Worm (Caenorhabditis elegans) whole organism, L1 larva: Measurements from ENCODE around the gene T11F8.1.

ENCODE experiments used
- mab-9 ChIP-seq: fragments of 200-800 bp; sonication (Bioruptor generic); IDR thresholded peaks from 2 replicates; pipeline ENCODE4 v1.3.6; 2022; ENCODE audit warnings: missing genetic modification reagents, missing genetic modification characterization, missing compliant biosample characterization
- swsn-7 ChIP-seq: sonication (generic microtip); optimal IDR thresholded peaks from 2 replicates; lab custom pipeline; 2016; ENCODE audit warnings: missing genetic modification characterization, missing compliant biosample characterization

ce11 chrIV:5493692-5494091, 14.3 kb downstream of the T11F8.1 start, which contains the start of gene B0273.1:
- TF ChIP-seq swsn-7 (tag; lab: Kevin White, UChicago) (no peak), mab-9 (GFP tag; lab: Robert Waterston, UW) (no peak)
